Worm (Caenorhabditis elegans) whole organism, L2 larva: Measurements from ENCODE around the gene glb-14.

Experiments
- C34F6.9 ChIP-seq: fragments of 150-350 bp; optimal IDR thresholded peaks from 2 replicates; lab custom pipeline; 2014; ENCODE audit warnings: missing biosample characterization, missing genetic modification characterization
- F13H6.1 ChIP-seq: sonication (generic microtip); optimal IDR thresholded peaks from 2 replicates; lab custom pipeline; 2016; ENCODE audit warnings: missing genetic modification characterization, missing compliant biosample characterization
- R02D3.7 ChIP-seq: fragments of 150-350 bp; optimal IDR thresholded peaks from 2 replicates; lab custom pipeline; 2014; ENCODE audit warnings: missing biosample characterization, missing genetic modification characterization
- Y55F3AM.14 ChIP-seq: fragments of 200-800 bp; sonication (Bioruptor generic); optimal IDR thresholded peaks from 2 replicates; lab custom pipeline; 2018; ENCODE audit warnings: mild to moderate bottlenecking, missing genetic modification characterization, missing compliant biosample characterization
- ZK546.5 ChIP-seq: sonication (generic microtip); optimal IDR thresholded peaks from 2 replicates; lab custom pipeline; 2017; ENCODE audit warnings: missing biosample characterization, missing genetic modification characterization
- alr-1 ChIP-seq: fragments of 150-350 bp; optimal IDR thresholded peaks from 2 replicates; lab custom pipeline; 2014; ENCODE audit warnings: missing biosample characterization, missing genetic modification characterization
- aly-2 ChIP-seq: fragments of 150-350 bp; optimal IDR thresholded peaks from 2 replicates; lab custom pipeline; 2014; ENCODE audit warnings: missing biosample characterization, missing genetic modification characterization
- ama-1 ChIP-seq: fragments of 150-350 bp; optimal IDR thresholded peaks from 2 replicates; lab custom pipeline; 2018; ENCODE audit warnings: inconsistent platforms
- blmp-1 ChIP-seq: sonication (generic microtip); optimal IDR thresholded peaks from 2 replicates; lab custom pipeline; 2017; ENCODE audit warnings: missing genetic modification characterization, mild to moderate bottlenecking, missing compliant biosample characterization, antibody characterized with exemption, moderate library complexity; ENCODE audit not compliant: insufficient read depth
- ceh-16 ChIP-seq: fragments of 150-350 bp; optimal IDR thresholded peaks from 2 replicates; lab custom pipeline; 2014; ENCODE audit warnings: missing biosample characterization, missing genetic modification characterization
- ceh-82 ChIP-seq: fragments of 150-350 bp; optimal IDR thresholded peaks from 2 replicates; lab custom pipeline; 2014; ENCODE audit warnings: missing biosample characterization, missing genetic modification characterization
- crh-2 ChIP-seq: sonication (generic microtip); optimal IDR thresholded peaks from 2 replicates; lab custom pipeline; 2017; ENCODE audit warnings: missing biosample characterization, missing genetic modification characterization
- egl-27 ChIP-seq: sonication (generic microtip); optimal IDR thresholded peaks from 3 replicates; lab custom pipeline; 2017; ENCODE audit warnings: missing biosample characterization, missing genetic modification reagents, missing genetic modification characterization
- elt-1 ChIP-seq: fragments of 150-350 bp; optimal IDR thresholded peaks from 2 replicates; lab custom pipeline; 2014; ENCODE audit warnings: missing biosample characterization, missing genetic modification characterization
- fos-1 ChIP-seq: fragments of 150-350 bp; optimal IDR thresholded peaks from 2 replicates; lab custom pipeline; 2014; ENCODE audit warnings: missing biosample characterization, missing genetic modification characterization
- lin-11 ChIP-seq: fragments of 150-350 bp; sonication (generic microtip); optimal IDR thresholded peaks from 2 replicates; lab custom pipeline; 2014; ENCODE audit warnings: missing biosample characterization, missing genetic modification characterization, inconsistent platforms, mixed read lengths
- lin-13 ChIP-seq: fragments of 150-350 bp; optimal IDR thresholded peaks from 2 replicates; lab custom pipeline; 2014; ENCODE audit warnings: missing biosample characterization, missing genetic modification reagents, missing genetic modification characterization
- lsy-2 ChIP-seq, 2 experiments: fragments of 150-350 bp in 1 of 2; sonication (generic microtip) in 1 of 2; optimal IDR thresholded peaks; 2 replicates each; lab custom pipeline; 2014 to 2017; ENCODE audit warnings: missing biosample characterization in 2 of 2, missing genetic modification characterization in 2 of 2
- nhr-11 ChIP-seq: fragments of 150-350 bp; optimal IDR thresholded peaks from 2 replicates; lab custom pipeline; 2014; ENCODE audit warnings: missing biosample characterization, missing genetic modification characterization
- nhr-12 ChIP-seq: fragments of 150-350 bp; optimal IDR thresholded peaks from 2 replicates; lab custom pipeline; 2014; ENCODE audit warnings: missing biosample characterization, missing genetic modification characterization
- nhr-129 ChIP-seq: fragments of 150-350 bp; optimal IDR thresholded peaks from 2 replicates; lab custom pipeline; 2014; ENCODE audit warnings: missing biosample characterization, missing genetic modification characterization
- nhr-23 ChIP-seq: fragments of 150-350 bp; optimal IDR thresholded peaks from 2 replicates; lab custom pipeline; 2014; ENCODE audit warnings: missing biosample characterization, missing genetic modification reagents, missing genetic modification characterization
- nhr-237 ChIP-seq: fragments of 150-350 bp; optimal IDR thresholded peaks from 2 replicates; lab custom pipeline; 2014; ENCODE audit warnings: missing biosample characterization, missing genetic modification characterization
- nhr-6 ChIP-seq: fragments of 150-350 bp; optimal IDR thresholded peaks from 2 replicates; lab custom pipeline; 2014; ENCODE audit warnings: missing biosample characterization, missing genetic modification characterization
- nhr-77 ChIP-seq: fragments of 150-350 bp; optimal IDR thresholded peaks from 2 replicates; lab custom pipeline; 2014; ENCODE audit warnings: missing biosample characterization, missing genetic modification characterization
- sem-4 ChIP-seq: fragments of 150-350 bp; optimal IDR thresholded peaks from 2 replicates; lab custom pipeline; 2014; ENCODE audit warnings: missing biosample characterization, missing genetic modification reagents, missing genetic modification characterization
- skn-1 ChIP-seq: sonication (generic microtip); optimal IDR thresholded peaks from 2 replicates; lab custom pipeline; 2017; ENCODE audit warnings: missing biosample characterization, missing genetic modification characterization
- sma-3 ChIP-seq: sonication (generic microtip); optimal IDR thresholded peaks from 2 replicates; lab custom pipeline; 2016; ENCODE audit warnings: missing genetic modification reagents, missing genetic modification characterization, missing compliant biosample characterization
- sma-9 ChIP-seq, 2 experiments: fragments of 150-350 bp in 1 of 2; sonication (generic microtip) in 1 of 2; optimal IDR thresholded peaks; 2 replicates each; lab custom pipeline; 2014 to 2016; ENCODE audit warnings: missing genetic modification characterization in 2 of 2, mild to moderate bottlenecking in 1 of 2, missing biosample characterization in 1 of 2, missing compliant biosample characterization in 1 of 2, missing genetic modification reagents in 1 of 2, moderate library complexity in 1 of 2
- snpc-4 ChIP-seq: fragments of 150-350 bp; optimal IDR thresholded peaks from 2 replicates; lab custom pipeline; 2014; ENCODE audit warnings: missing biosample characterization, missing genetic modification characterization
- unc-55 ChIP-seq: fragments of 150-350 bp; sonication (generic microtip); optimal IDR thresholded peaks from 3 replicates; lab custom pipeline; 2014; ENCODE audit warnings: missing biosample characterization, missing genetic modification reagents, missing genetic modification characterization
- unc-62 ChIP-seq: fragments of 150-350 bp; optimal IDR thresholded peaks from 2 replicates; lab custom pipeline; 2014; ENCODE audit warnings: missing biosample characterization, missing genetic modification reagents, missing genetic modification characterization
- zag-1 ChIP-seq: fragments of 150-350 bp; optimal IDR thresholded peaks from 2 replicates; lab custom pipeline; 2014; ENCODE audit warnings: missing biosample characterization, missing genetic modification characterization
- ztf-1 ChIP-seq: fragments of 200-800 bp; sonication (Bioruptor generic); conservative IDR thresholded peaks from 2 replicates; pipeline ENCODE4 v1.3.6; 2022; ENCODE audit warnings: missing genetic modification characterization, missing compliant biosample characterization
- ztf-11 ChIP-seq: sonication (generic microtip); optimal IDR thresholded peaks from 2 replicates; lab custom pipeline; 2017; ENCODE audit warnings: missing biosample characterization, missing genetic modification characterization
- ztf-4 ChIP-seq: fragments of 150-350 bp; optimal IDR thresholded peaks from 2 replicates; lab custom pipeline; 2014; ENCODE audit warnings: missing biosample characterization, missing genetic modification characterization

glb-14 gene

ce11 chrV:15505068-15505467 is 39.7 kb downstream of the glb-14 start:
- TF ChIP-seq ceh-16 (tag; lab: Kevin White, UChicago) (no peak), lin-11 (tag; lab: Kevin White, UChicago) (peak; percentile 42), lin-13 (GFP tag; lab: Kevin White, UChicago) (no peak), snpc-4 (tag; lab: Kevin White, UChicago) (peak; percentile 17), nhr-23 (tag; lab: Kevin White, UChicago) (no peak), unc-55 (no peak), fos-1 (tag; lab: Kevin White, UChicago) (peak; percentile 54), zag-1 (tag; lab: Kevin White, UChicago) (no peak), nhr-129 (peak; percentile 43), F13H6.1 (tag; lab: Kevin White, UChicago) (peak; percentile 12), skn-1 (tag; lab: Kevin White, UChicago) (no peak), ZK546.5 (no peak), Y55F3AM.14 (GFP tag; lab: Kevin White, UChicago) (no peak), sma-3 (GFP tag; lab: Kevin White, UChicago) (peak; percentile 48), crh-2 (tag; lab: Kevin White, UChicago) (peak; percentile 84), nhr-6 (tag; lab: Kevin White, UChicago) (no peak), R02D3.7 (tag; lab: Kevin White, UChicago) (no peak), ztf-4 (tag; lab: Kevin White, UChicago) (no peak), sma-9 (GFP tag; optimal IDR thresholded peaks at IDR 0.05; lab: Kevin White, UChicago) (peak; percentile 22), sma-9 (tag; optimal IDR thresholded peaks at IDR 0.05; lab: Kevin White, UChicago) (no peak), lsy-2 (tag; optimal IDR thresholded peaks at IDR 0.05; lab: Kevin White, UChicago) (peak in 1 of 2 experiments; percentile 28), egl-27 (tag; lab: Kevin White, UChicago) (peak; percentile 4), C34F6.9 (no peak)

- TF ChIP-seq nhr-77 (tag; lab: Kevin White, UChicago): no peak
- TF ChIP-seq ztf-1 (GFP tag; lab: Robert Waterston, UW): no peak
- TF ChIP-seq nhr-237 (tag; lab: Kevin White, UChicago): no peak
- TF ChIP-seq F13H6.1 (tag; lab: Kevin White, UChicago): no peak
- no peak for TF ChIP-seq nhr-12
- no peak for TF ChIP-seq skn-1 (tag; lab: Kevin White, UChicago)
- no peak for TF ChIP-seq ceh-82 (tag; lab: Kevin White, UChicago)
- TF ChIP-seq aly-2 (tag; lab: Kevin White, UChicago): no peak
- TF ChIP-seq fos-1 (tag; lab: Kevin White, UChicago): no peak
- TF ChIP-seq nhr-11: no peak
- TF ChIP-seq ama-1 (lab: Kevin White, UChicago): no peak
- no peak for TF ChIP-seq sma-9 (GFP tag; optimal IDR thresholded peaks at IDR 0.05; lab: Kevin White, UChicago)
- no peak for TF ChIP-seq sma-9 (tag; optimal IDR thresholded peaks at IDR 0.05; lab: Kevin White, UChicago)
These were observed 41.2 kb downstream of the glb-14 start for ce11 chrV:15503603-15504002.

- TF ChIP-seq sma-9 (GFP tag; optimal IDR thresholded peaks at IDR 0.05; lab: Kevin White, UChicago) (peak; percentile 41), sma-9 (tag; optimal IDR thresholded peaks at IDR 0.05; lab: Kevin White, UChicago) (no peak), alr-1 (tag; lab: Kevin White, UChicago) (no peak), fos-1 (tag; lab: Kevin White, UChicago) (peak; percentile 36), sem-4 (no peak)
These were observed 45.7 kb downstream of the glb-14 start for ce11 chrV:15499099-15499498.

ce11 chrV:15498434-15498833 is 46.4 kb downstream of the glb-14 start, which contains the start of gene C06B8.7:
Gene C06B8.7 (plus strand): TSS chrV:15498734.
- TF ChIP-seq elt-1 (tag; lab: Kevin White, UChicago) (no peak), F13H6.1 (tag; lab: Kevin White, UChicago) (no peak), nhr-23 (tag; lab: Kevin White, UChicago) (no peak), blmp-1 (tag; lab: Kevin White, UChicago) (no peak), ztf-11 (tag; lab: Kevin White, UChicago) (no peak), unc-62 (GFP tag; lab: Kevin White, UChicago) (no peak), unc-55 (no peak), egl-27 (tag; lab: Kevin White, UChicago) (no peak), lsy-2 (tag; optimal IDR thresholded peaks at IDR 0.05; lab: Kevin White, UChicago) (no peak), aly-2 (tag; lab: Kevin White, UChicago) (no peak)
